Worm (Caenorhabditis elegans) whole organism, young adult: Measurements from ENCODE around the gene C49G7.7.

ENCODE experiments used
- B0019.2 ChIP-seq: fragments of 200-800 bp; sonication (Bioruptor generic); conservative IDR thresholded peaks from 2 replicates; pipeline ENCODE4 v1.3.6; 2022; ENCODE audit warnings: missing genetic modification reagents, missing genetic modification characterization, missing compliant biosample characterization
- F10E7.11 ChIP-seq: sonication (generic microtip); optimal IDR thresholded peaks from 2 replicates; lab custom pipeline; 2017; ENCODE audit warnings: mild to moderate bottlenecking, missing genetic modification characterization, moderate library complexity, missing compliant biosample characterization
- F22D6.2 ChIP-seq: sonication (generic microtip); optimal IDR thresholded peaks from 2 replicates; lab custom pipeline; 2016; ENCODE audit warnings: mild to moderate bottlenecking, missing genetic modification characterization, missing compliant biosample characterization
- F33H1.4 ChIP-seq: fragments of 200-800 bp; sonication (Bioruptor generic); IDR thresholded peaks from 2 replicates; pipeline ENCODE4 v1.3.6; 2022; ENCODE audit warnings: missing genetic modification reagents, missing genetic modification characterization, missing compliant biosample characterization
- Y53G8AR.9 ChIP-seq: fragments of 200-800 bp; sonication (Bioruptor generic); conservative IDR thresholded peaks from 2 replicates; pipeline ENCODE4 v1.3.6; 2022; ENCODE audit warnings: missing genetic modification reagents, missing genetic modification characterization, missing compliant biosample characterization
- ama-1 ChIP-seq, 3 experiments: fragments of 150-350 bp in 1 of 3; sonication (generic microtip) in 2 of 3; optimal IDR thresholded peaks; 2 replicates each; lab custom pipeline; 2014 to 2018; ENCODE audit warnings: missing biosample characterization in 2 of 3, missing genetic modification characterization in 2 of 3, missing genetic modification reagents in 2 of 3
- aptf-3 ChIP-seq: fragments of 200-800 bp; sonication (Bioruptor generic); IDR thresholded peaks from 2 replicates; pipeline ENCODE4 v1.3.6; 2022; ENCODE audit warnings: missing genetic modification characterization, missing compliant biosample characterization
- attf-3 ChIP-seq: fragments of 200-800 bp; sonication (Bioruptor generic); conservative IDR thresholded peaks from 2 replicates; pipeline ENCODE4 v1.3.6; 2022; ENCODE audit warnings: missing genetic modification reagents, missing genetic modification characterization, missing compliant biosample characterization
- dox-1 ChIP-seq: fragments of 200-800 bp; sonication (Bioruptor generic); IDR thresholded peaks from 2 replicates; pipeline ENCODE4 v1.3.6; 2022; ENCODE audit warnings: missing genetic modification reagents, missing genetic modification characterization, missing compliant biosample characterization
- fkh-3 ChIP-seq: sonication (generic microtip); optimal IDR thresholded peaks from 2 replicates; lab custom pipeline; 2016; ENCODE audit warnings: mild to moderate bottlenecking, missing genetic modification characterization, missing compliant biosample characterization
- him-1 ChIP-seq: sonication (generic microtip); optimal IDR thresholded peaks from 2 replicates; lab custom pipeline; 2016; ENCODE audit warnings: missing genotype, missing genetic modification reagents, missing genetic modification characterization, missing compliant biosample characterization
- hmg-20 ChIP-seq: fragments of 200-800 bp; sonication (Bioruptor generic); IDR thresholded peaks from 2 replicates; pipeline ENCODE4 v1.3.6; 2022; ENCODE audit warnings: missing genetic modification reagents, missing genetic modification characterization, missing compliant biosample characterization
- hrde-1 ChIP-seq: sonication (generic microtip); optimal IDR thresholded peaks from 2 replicates; lab custom pipeline; 2016; ENCODE audit warnings: missing genetic modification characterization, mild to moderate bottlenecking, missing compliant biosample characterization, moderate library complexity, missing genotype, missing genetic modification reagents, borderline replicate concordance
- lin-54 ChIP-seq: fragments of 200-800 bp; sonication (Bioruptor generic); optimal IDR thresholded peaks from 2 replicates; lab custom pipeline; 2018; ENCODE audit warnings: mild to moderate bottlenecking, missing genetic modification characterization, missing compliant biosample characterization
- pha-4 ChIP-seq: fragments of 150-350 bp; sonication (generic microtip); optimal IDR thresholded peaks from 2 replicates; lab custom pipeline; 2014; ENCODE audit warnings: missing biosample characterization, missing genetic modification reagents, missing genetic modification characterization
- rpc-1 ChIP-seq, 2 experiments: fragments of 150-350 bp in 1 of 2; sonication (generic microtip) in 1 of 2; optimal IDR thresholded peaks; 2 replicates each; lab custom pipeline; 2014 to 2018; ENCODE audit warnings: missing biosample characterization in 1 of 2, missing genetic modification characterization in 1 of 2, missing genetic modification reagents in 1 of 2, missing genotype in 1 of 2
- sptf-2 ChIP-seq: fragments of 200-800 bp; sonication (Bioruptor generic); optimal IDR thresholded peaks from 2 replicates; lab custom pipeline; 2018; ENCODE audit warnings: mild to moderate bottlenecking, missing genetic modification characterization, missing compliant biosample characterization
- tbx-9 ChIP-seq: sonication (generic microtip); optimal IDR thresholded peaks from 2 replicates; lab custom pipeline; 2016; ENCODE audit warnings: borderline replicate concordance, missing genetic modification characterization, inconsistent platforms, missing compliant biosample characterization
- tlf-1 ChIP-seq: fragments of 200-800 bp; sonication (Bioruptor generic); optimal IDR thresholded peaks from 2 replicates; lab custom pipeline; 2018; ENCODE audit warnings: mild to moderate bottlenecking, missing genetic modification characterization, missing compliant biosample characterization
- zim-3 ChIP-seq: sonication (generic microtip); optimal IDR thresholded peaks from 2 replicates; lab custom pipeline; 2017; ENCODE audit warnings: mild to moderate bottlenecking, missing genetic modification characterization, moderate library complexity, missing compliant biosample characterization

C49G7.7 gene

DNA sequence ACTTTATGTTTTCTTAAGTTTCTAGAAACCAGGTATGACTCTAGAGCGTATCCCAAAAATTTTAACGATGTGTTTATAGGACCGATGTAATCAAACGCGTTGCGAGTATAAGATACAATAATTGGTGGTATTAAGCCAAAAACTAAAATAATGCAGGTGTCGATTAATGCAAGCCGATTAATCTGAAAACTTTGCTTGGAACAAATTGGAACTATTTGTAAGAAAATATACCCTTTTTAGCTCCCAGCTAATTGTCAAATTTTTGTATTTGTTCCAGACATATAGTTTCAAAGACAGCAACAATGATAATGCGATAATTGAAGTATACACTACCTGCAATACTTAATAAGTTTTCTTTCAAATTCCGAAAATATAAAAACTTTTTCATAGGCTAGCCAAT, 47.0 kb downstream of the C49G7.7 start, which contains the start of gene srh-211:
srh-211 (minus strand) TSS at position 101 of the 400 bp plus-strand sequence.
- no peak for TF ChIP-seq tbx-9
- no peak for TF ChIP-seq B0019.2 (GFP tag; lab: Robert Waterston, UW)
- no peak for TF ChIP-seq him-1 (tag; lab: Kevin White, UChicago)
- no peak for TF ChIP-seq pha-4
- TF ChIP-seq hmg-20 (GFP tag; lab: Robert Waterston, UW) = no peak
- TF ChIP-seq ama-1 (optimal IDR thresholded peaks at IDR 0.05; lab: Kevin White, UChicago) = no peak
- TF ChIP-seq ama-1 (GFP tag; optimal IDR thresholded peaks at IDR 0.05; lab: Kevin White, UChicago) = no peak
- no peak for TF ChIP-seq hrde-1
- TF ChIP-seq tlf-1 = no peak
- TF ChIP-seq fkh-3 = no peak
- TF ChIP-seq zim-3 (tag; lab: Kevin White, UChicago) = no peak
- TF ChIP-seq aptf-3 = no peak
- no peak for TF ChIP-seq attf-3 (GFP tag; lab: Robert Waterston, UW)
- TF ChIP-seq, all 124 proteins: peak for 0

DNA sequence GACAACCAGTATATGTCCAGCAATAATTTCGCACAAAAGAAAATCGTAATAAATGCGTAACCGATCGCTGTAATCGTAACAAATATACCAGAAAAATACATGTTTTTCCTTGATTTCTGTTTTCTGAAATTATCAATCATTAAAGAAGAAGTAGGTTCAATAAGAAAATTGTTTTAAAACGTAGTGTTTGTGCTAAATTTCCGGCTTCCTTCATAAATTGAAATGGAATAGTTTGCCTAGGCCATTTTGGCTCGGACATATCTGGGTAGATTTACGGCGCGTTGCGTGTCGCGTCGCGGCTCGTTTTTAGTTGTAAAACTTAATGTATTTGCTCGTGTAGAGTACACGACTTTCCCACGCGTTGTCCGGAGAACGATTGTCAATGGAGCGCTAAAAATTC, 48.7 kb downstream of the C49G7.7 start, which contains the start of gene F38H12.5:
F38H12.5 (minus strand) TSS at position 101 of the 400 bp plus-strand sequence.
- TF ChIP-seq F22D6.2 = no peak
- TF ChIP-seq sptf-2 (GFP tag; lab: Kevin White, UChicago) = no peak
- TF ChIP-seq Y53G8AR.9 (GFP tag; lab: Robert Waterston, UW) = no peak
- TF ChIP-seq rpc-1 (optimal IDR thresholded peaks at IDR 0.05; lab: Kevin White, UChicago) = no peak
- TF ChIP-seq rpc-1 (tag; optimal IDR thresholded peaks at IDR 0.05; lab: Kevin White, UChicago) = no peak
- no peak for TF ChIP-seq F10E7.11
- no peak for TF ChIP-seq fkh-3
- TF ChIP-seq dox-1 = no peak
- TF ChIP-seq F33H1.4 = no peak
- no peak for TF ChIP-seq lin-54 (GFP tag; lab: Kevin White, UChicago)
- TF ChIP-seq, all 124 proteins: peak for 0
